Worm (Caenorhabditis elegans): ENCODE results near the gene C45G9.5.

ce11 chrIII:5042112-5042511, 5.8 kb upstream of the C45G9.5 start, which contains the start of gene nlp-43:
- TF ChIP-seq syd-9 (tag; optimal IDR thresholded peaks at IDR 0.05) (no peak), ceh-9 (tag; optimal IDR thresholded peaks at IDR 0.05) (no peak), dve-1 (tag; optimal IDR thresholded peaks at IDR 0.05) (no peak), ama-1 (optimal IDR thresholded peaks at IDR 0.05) (no peak), nhr-11 (tag; optimal IDR thresholded peaks at IDR 0.05) (no peak), hlh-13 (GFP tag; optimal IDR thresholded peaks at IDR 0.05) (no peak), pros-1 (tag; optimal IDR thresholded peaks at IDR 0.05) (no peak)
